Fruit fly (Drosophila melanogaster): Measurements from ENCODE around the gene CG17931.

- no peak for TF ChIP-seq Hr39 (optimal IDR thresholded peaks at IDR 0.05)
- no peak for TF ChIP-seq CG14050 (GFP tag; IDR thresholded peaks at IDR 0.05)
- no peak for TF ChIP-seq CG18764 (GFP tag; optimal IDR thresholded peaks at IDR 0.05)
- no peak for TF ChIP-seq Dll (GFP tag; IDR thresholded peaks at IDR 0.05; ENCODE audit: partially characterized antibody)
Observed at dm6 chr3R:16348289-16348688, 11.0 kb downstream of the CG17931 start.
